Worm (Caenorhabditis elegans): ENCODE measurements around the gene mab-21.

mab-21 gene

ce11 chrIII:4578385-4578903, 22.1 kb upstream of the mab-21 start, which contains the start of the genes sel-5 and wdr-48 (continued):
- TF ChIP-seq mep-1 (tag; optimal IDR thresholded peaks at IDR 0.05), result peak; percentile 37
- TF ChIP-seq xbp-1 (tag; optimal IDR thresholded peaks at IDR 0.05), result peak; percentile 20
- peak; percentile 35 for TF ChIP-seq snu-23 (GFP tag; optimal IDR thresholded peaks at IDR 0.05)
- TF ChIP-seq nhr-47 (tag; optimal IDR thresholded peaks at IDR 0.05), result peak; percentile 39
- peak; percentile 25 to 53 for TF ChIP-seq lin-35 (GFP tag; optimal IDR thresholded peaks at IDR 0.05)
- peak; percentile 39 to 62 (median 43) for TF ChIP-seq dpl-1 (GFP tag; optimal IDR thresholded peaks at IDR 0.05)

ce11 chrIII:4581495-4581894, 19.1 kb upstream of the mab-21 start, which contains the start of gene F35G12.12:
Gene F35G12.12, plus strand, starts transcription at chrIII:4581795.
- TF ChIP-seq unc-130 (tag; optimal IDR thresholded peaks at IDR 0.05) (no peak), xbp-1 (tag; optimal IDR thresholded peaks at IDR 0.05) (no peak), ceh-90 (tag; optimal IDR thresholded peaks at IDR 0.05) (no peak), unc-30 (tag; optimal IDR thresholded peaks at IDR 0.05) (no peak), lir-3 (tag; optimal IDR thresholded peaks at IDR 0.05; ENCODE audit: poor library complexity) (no peak), aly-2 (tag; optimal IDR thresholded peaks at IDR 0.05) (no peak), fkh-8 (tag; optimal IDR thresholded peaks at IDR 0.05) (no peak), unc-62 (GFP tag; optimal IDR thresholded peaks at IDR 0.05) (no peak), hlh-17 (GFP tag; optimal IDR thresholded peaks at IDR 0.05; ENCODE audit: borderline replicate concordance) (no peak), skn-1 (tag; optimal IDR thresholded peaks at IDR 0.05) (no peak), ceh-63 (GFP tag; optimal IDR thresholded peaks at IDR 0.05) (no peak), irx-1 (tag; optimal IDR thresholded peaks at IDR 0.05) (no peak), ama-1 (optimal IDR thresholded peaks at IDR 0.05) (no peak)

- TF ChIP-seq unc-98 (GFP tag; IDR thresholded peaks at IDR 0.05) (no peak), aly-2 (tag; optimal IDR thresholded peaks at IDR 0.05) (no peak), mab-9 (GFP tag; IDR thresholded peaks at IDR 0.05) (no peak), lsy-2 (tag; optimal IDR thresholded peaks at IDR 0.05) (peak in 1 of 2 experiments; percentile 6), Y116A8C.19 (tag; optimal IDR thresholded peaks at IDR 0.05; ENCODE audit: borderline replicate concordance) (no peak), nhr-28 (tag; optimal IDR thresholded peaks at IDR 0.05) (no peak), zip-4 (GFP tag; optimal IDR thresholded peaks at IDR 0.05) (no peak), efl-1 (optimal IDR thresholded peaks at IDR 0.05) (no peak), efl-1 (GFP tag; optimal IDR thresholded peaks at IDR 0.05 in 1 of 2) (peak in 1 of 2 experiments; percentile 45), unc-130 (tag; optimal IDR thresholded peaks at IDR 0.05) (no peak), unc-86 (tag; optimal IDR thresholded peaks at IDR 0.05) (no peak), egl-27 (tag; optimal IDR thresholded peaks at IDR 0.05) (no peak), hlh-17 (GFP tag; optimal IDR thresholded peaks at IDR 0.05; ENCODE audit: borderline replicate concordance) (no peak)
These were observed 16.4 kb upstream of the mab-21 start, which contains the start of gene F35G12.5 for ce11 chrIII:4584068-4584566. Gene F35G12.5, plus strand, starts transcription at chrIII:4584118.

ce11 chrIII:4587177-4587576, 13.4 kb upstream of the mab-21 start, which contains the start of the genes F35G12.7 and smc-4:
Gene F35G12.7, minus strand, starts transcription at chrIII:4587330.
Gene smc-4, plus strand, starts transcription at chrIII:4587501.
- peak; percentile 91 to 96 for TF ChIP-seq lsy-2 (tag; optimal IDR thresholded peaks at IDR 0.05)
- peak; percentile 95 for TF ChIP-seq F16B12.6 (tag; optimal IDR thresholded peaks at IDR 0.05)
- TF ChIP-seq unc-86 (tag; optimal IDR thresholded peaks at IDR 0.05), result peak; percentile 6
- peak; percentile 64 for TF ChIP-seq swsn-7 (tag; optimal IDR thresholded peaks at IDR 0.05)
- TF ChIP-seq ceh-82 (tag; optimal IDR thresholded peaks at IDR 0.05), result peak in 2 of 3 experiments; percentile 35 to 47
- TF ChIP-seq lir-3 (tag; optimal IDR thresholded peaks at IDR 0.05; ENCODE audit: poor library complexity), result no peak
- peak; percentile 69 for TF ChIP-seq rnt-1 (tag; optimal IDR thresholded peaks at IDR 0.05)
- peak; percentile 46 for TF ChIP-seq irx-1 (tag; optimal IDR thresholded peaks at IDR 0.05)
- peak; percentile 73 for TF ChIP-seq nhr-71 (tag; optimal IDR thresholded peaks at IDR 0.05)
- peak; percentile 4 for TF ChIP-seq lin-13 (GFP tag; optimal IDR thresholded peaks at IDR 0.05)
- peak; percentile 26 for TF ChIP-seq ztf-4 (tag; optimal IDR thresholded peaks at IDR 0.05)
- peak; percentile 34 for TF ChIP-seq ceh-8 (GFP tag; optimal IDR thresholded peaks at IDR 0.05)
- peak; percentile 81 to 89 for TF ChIP-seq efl-1 (optimal IDR thresholded peaks at IDR 0.05)
- peak; percentile 89 to 99 for TF ChIP-seq efl-1 (GFP tag; optimal IDR thresholded peaks at IDR 0.05 in 1 of 2)
- peak; percentile 87 to 94 for TF ChIP-seq lin-35 (GFP tag; optimal IDR thresholded peaks at IDR 0.05)
- TF ChIP-seq dpl-1 (GFP tag; optimal IDR thresholded peaks at IDR 0.05), result peak; percentile 86 to 91 (median 91)
- peak in 1 of 2 experiments; percentile 33 for TF ChIP-seq mdl-1 (tag; optimal IDR thresholded peaks at IDR 0.05)
- TF ChIP-seq nhr-84 (tag; optimal IDR thresholded peaks at IDR 0.05), result no peak
- TF ChIP-seq xbp-1 (tag; optimal IDR thresholded peaks at IDR 0.05), result peak; percentile 58
- TF ChIP-seq lin-15B (tag; optimal IDR thresholded peaks at IDR 0.05), result peak; percentile 35
- TF ChIP-seq sox-4 (tag; optimal IDR thresholded peaks at IDR 0.05), result no peak
- peak; percentile 64 for TF ChIP-seq dsc-1 (tag; optimal IDR thresholded peaks at IDR 0.05)
- TF ChIP-seq nhr-90 (tag; optimal IDR thresholded peaks at IDR 0.05; ENCODE audit: poor library complexity), result peak; percentile 38
- no peak for TF ChIP-seq efl-3 (GFP tag; optimal IDR thresholded peaks at IDR 0.05)
- TF ChIP-seq ztf-11 (tag; optimal IDR thresholded peaks at IDR 0.05), result peak in 1 of 2 experiments; percentile 17
- peak; percentile 33; the same call in 1 of the 2 replicates for TF ChIP-seq grh-1 (GFP tag; IDR thresholded peaks at IDR 0.05)
